Fruit fly (Drosophila melanogaster) whole organism, prepupa: ENCODE data around the gene CG16717.

ENCODE experiments used
- CG8632 ChIP-seq: fragments of 200-800 bp; sonication (Bioruptor generic); optimal IDR thresholded peaks from 3 replicates; lab custom pipeline; 2016; ENCODE audit warnings: missing biosample characterization, missing genetic modification characterization
- Eip75B ChIP-seq: fragments of 200-800 bp; sonication (Bioruptor generic); optimal IDR thresholded peaks from 3 replicates; lab custom pipeline; 2016; ENCODE audit warnings: missing biosample characterization, missing genetic modification characterization
- Ets96B ChIP-seq: fragments of 200-800 bp; optimal IDR thresholded peaks from 2 replicates; lab custom pipeline; 2019; ENCODE audit warnings: missing biosample characterization, mild to moderate bottlenecking, missing genetic modification characterization, moderate library complexity
- Hr38 ChIP-seq: sonication (Bioruptor generic); optimal IDR thresholded peaks from 2 replicates; lab custom pipeline; 2016; ENCODE audit warnings: missing biosample characterization, missing genetic modification characterization
- Smox ChIP-seq: fragments of 200-800 bp; sonication (Bioruptor generic); optimal IDR thresholded peaks from 3 replicates; lab custom pipeline; 2016; ENCODE audit warnings: missing biosample characterization, missing genetic modification characterization
- Sox15 ChIP-seq: fragments of 200-800 bp; sonication (Bioruptor generic); optimal IDR thresholded peaks from 3 replicates; lab custom pipeline; 2016; ENCODE audit warnings: missing biosample characterization, missing genetic modification characterization
- dac ChIP-seq: fragments of 200-800 bp; sonication (Bioruptor generic); optimal IDR thresholded peaks from 2 replicates; lab custom pipeline; 2017; ENCODE audit warnings: missing biosample characterization, mild to moderate bottlenecking, missing genetic modification characterization
- pdm3 ChIP-seq: fragments of 200-800 bp; sonication (Bioruptor generic); optimal IDR thresholded peaks from 3 replicates; lab custom pipeline; 2016; ENCODE audit warnings: missing biosample characterization, missing genetic modification characterization

DNA sequence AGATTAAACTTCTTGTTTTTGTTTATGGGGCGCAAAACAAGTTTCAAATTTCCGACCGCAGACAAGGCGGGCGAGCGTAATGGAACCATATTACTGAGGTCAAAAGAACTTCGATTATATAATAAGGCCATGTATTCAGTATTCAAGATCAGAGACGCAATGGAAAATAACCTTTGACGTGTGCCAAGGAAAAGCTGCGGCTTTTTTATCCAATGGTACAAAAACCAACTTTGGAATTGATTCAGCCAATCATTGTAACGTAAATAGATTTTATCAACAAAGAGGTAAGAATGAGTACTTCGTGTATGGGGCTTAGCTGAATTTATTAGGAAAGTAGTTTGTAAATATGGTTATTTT lies 18.5 kb downstream of the CG16717 start:
- no peak for TF ChIP-seq Eip75B (GFP tag; lab: Kevin White, UChicago)
- TF ChIP-seq dac (GFP tag; lab: Kevin White, UChicago): no peak
- TF ChIP-seq Hr38 (GFP tag; lab: Kevin White, UChicago): no peak
- no peak for TF ChIP-seq Ets96B (tag; lab: Kevin White, UChicago)
- TF ChIP-seq Smox: no peak
- no peak for TF ChIP-seq pdm3
- TF ChIP-seq Sox15 (GFP tag; lab: Kevin White, UChicago): no peak
- TF ChIP-seq CG8632 (GFP tag; lab: Kevin White, UChicago): no peak
